Worm (Caenorhabditis elegans) whole organism, L4 larva: ENCODE measurements around the gene hsp-43.

ENCODE experiments used
- F26F4.8 ChIP-seq: fragments of 200-800 bp; sonication (Bioruptor generic); conservative IDR thresholded peaks from 2 replicates; pipeline ENCODE4 v1.3.6; 2022; ENCODE audit warnings: missing genetic modification characterization, missing compliant biosample characterization
- F44E2.7 ChIP-seq: fragments of 200-800 bp; sonication (Bioruptor generic); IDR thresholded peaks from 2 replicates; pipeline ENCODE4 v2.1.2; 2022; ENCODE audit warnings: missing genetic modification characterization, missing compliant biosample characterization
- F49E8.2 ChIP-seq: sonication (generic microtip); optimal IDR thresholded peaks from 2 replicates; lab custom pipeline; 2016; ENCODE audit warnings: missing compliant biosample characterization, mild to moderate bottlenecking, missing genetic modification characterization, borderline replicate concordance
- R02D3.7 ChIP-seq: fragments of 150-350 bp; sonication (generic microtip); optimal IDR thresholded peaks from 3 replicates; lab custom pipeline; 2014; ENCODE audit warnings: missing biosample characterization, missing genetic modification characterization
- Y48G9A.11 ChIP-seq: fragments of 200-800 bp; sonication (Bioruptor generic); IDR thresholded peaks from 2 replicates; pipeline ENCODE4 v1.3.6; 2022; ENCODE audit warnings: missing genetic modification reagents, missing genetic modification characterization, missing compliant biosample characterization
- Y75B8A.6 ChIP-seq: fragments of 200-800 bp; sonication (Bioruptor generic); IDR thresholded peaks from 2 replicates; pipeline ENCODE4 v1.3.6; 2022; ENCODE audit warnings: missing genetic modification reagents, missing genetic modification characterization, missing compliant biosample characterization
- aha-1 ChIP-seq: fragments of 150-350 bp; peaks from one replicate; lab custom pipeline; 2014; ENCODE audit warnings: missing biosample characterization, missing genetic modification characterization
- ama-1 ChIP-seq: fragments of 150-350 bp; optimal IDR thresholded peaks from 2 replicates; lab custom pipeline; 2014; ENCODE audit warnings: inconsistent platforms, mixed read lengths
- arid-1 ChIP-seq: fragments of 200-800 bp; sonication (Bioruptor generic); conservative IDR thresholded peaks from 2 replicates; pipeline ENCODE4 v1.3.6; 2022; ENCODE audit warnings: missing genetic modification reagents, missing genetic modification characterization, missing compliant biosample characterization
- attf-4 ChIP-seq: sonication (generic microtip); optimal IDR thresholded peaks from 3 replicates; lab custom pipeline; 2017; ENCODE audit warnings: missing biosample characterization, missing genetic modification characterization
- ceh-20 ChIP-seq: fragments of 200-800 bp; sonication (Bioruptor generic); IDR thresholded peaks from 2 replicates; pipeline ENCODE4 v1.3.6; 2022; ENCODE audit warnings: missing genetic modification reagents, missing genetic modification characterization, missing compliant biosample characterization
- ceh-62 ChIP-seq: sonication (generic microtip); optimal IDR thresholded peaks from 2 replicates; lab custom pipeline; 2017; ENCODE audit warnings: missing biosample characterization, missing genetic modification characterization
- daf-16 ChIP-seq, 3 experiments: sonication (generic microtip); optimal IDR thresholded peaks; 2 replicates each; lab custom pipeline; 2016 to 2017; ENCODE audit warnings: missing genetic modification characterization in 3 of 3, missing genetic modification reagents in 3 of 3, mild to moderate bottlenecking in 2 of 3, missing compliant biosample characterization in 2 of 3, missing biosample characterization in 1 of 3, moderate library complexity in 1 of 3
- dmd-6 ChIP-seq: fragments of 200-800 bp; sonication (Bioruptor generic); IDR thresholded peaks from 2 replicates; pipeline ENCODE4 v1.3.6; 2022; ENCODE audit warnings: missing genetic modification reagents, missing genetic modification characterization, missing compliant biosample characterization
- dmd-9 ChIP-seq: fragments of 200-800 bp; sonication (Bioruptor generic); IDR thresholded peaks from 2 replicates; pipeline ENCODE4 v1.3.6; 2022; ENCODE audit warnings: missing genetic modification reagents, missing genetic modification characterization, missing compliant biosample characterization
- dve-1 ChIP-seq: sonication (generic microtip); optimal IDR thresholded peaks from 2 replicates; lab custom pipeline; 2017; ENCODE audit warnings: antibody characterized with exemption, mild to moderate bottlenecking, missing genetic modification characterization, missing compliant biosample characterization; ENCODE audit not compliant: insufficient read depth
- egl-43 ChIP-seq: fragments of 200-800 bp; sonication (Bioruptor generic); IDR thresholded peaks from 2 replicates; pipeline ENCODE4 v1.3.6; 2022; ENCODE audit warnings: missing genetic modification reagents, missing genetic modification characterization, missing compliant biosample characterization
- hlh-11 ChIP-seq: fragments of 200-800 bp; sonication (Bioruptor generic); optimal IDR thresholded peaks from 2 replicates; lab custom pipeline; 2018; ENCODE audit warnings: mild to moderate bottlenecking, missing genetic modification characterization, missing compliant biosample characterization
- hlh-30 ChIP-seq: sonication (generic microtip); optimal IDR thresholded peaks from 2 replicates; lab custom pipeline; 2017; ENCODE audit warnings: antibody characterized with exemption, mild to moderate bottlenecking, missing genetic modification characterization, missing compliant biosample characterization; ENCODE audit not compliant: insufficient read depth
- hmg-1.1 ChIP-seq: fragments of 200-800 bp; sonication (Bioruptor generic); IDR thresholded peaks from 2 replicates; pipeline ENCODE4 v1.3.6; 2022; ENCODE audit warnings: missing genetic modification reagents, missing genetic modification characterization, missing compliant biosample characterization
- lin-15B ChIP-seq: fragments of 150-350 bp; sonication (generic microtip); optimal IDR thresholded peaks from 3 replicates; lab custom pipeline; 2014; ENCODE audit warnings: missing biosample characterization, missing genetic modification characterization
- lsy-2 ChIP-seq, 2 experiments: fragments of 150-350 bp in 1 of 2; sonication (generic microtip) in 1 of 2; optimal IDR thresholded peaks; 2 replicates each; lab custom pipeline; 2014 to 2017; ENCODE audit warnings: missing biosample characterization in 2 of 2, missing genetic modification characterization in 2 of 2
- madf-5 ChIP-seq, 2 experiments: fragments of 200-800 bp; sonication (Bioruptor generic); IDR thresholded peaks; 2 replicates each; pipeline ENCODE4 v1.3.6; 2022; ENCODE audit warnings: missing compliant biosample characterization in 2 of 2, missing genetic modification characterization in 2 of 2
- madf-9 ChIP-seq: fragments of 200-800 bp; sonication (Bioruptor generic); conservative IDR thresholded peaks from 2 replicates; pipeline ENCODE4 v1.3.6; 2022; ENCODE audit warnings: missing genetic modification reagents, missing genetic modification characterization, missing compliant biosample characterization
- mdt-29 ChIP-seq: fragments of 200-800 bp; sonication (Bioruptor generic); IDR thresholded peaks from 2 replicates; pipeline ENCODE4 v1.3.6; 2022; ENCODE audit warnings: missing genetic modification reagents, missing genetic modification characterization, missing compliant biosample characterization
- mes-2 ChIP-seq: sonication (generic microtip); optimal IDR thresholded peaks from 2 replicates; lab custom pipeline; 2016; ENCODE audit warnings: missing genotype, mild to moderate bottlenecking, missing genetic modification characterization, missing compliant biosample characterization; ENCODE audit not compliant: poor library complexity, severe bottlenecking
- mxl-3 ChIP-seq: fragments of 200-800 bp; sonication (Bioruptor generic); optimal IDR thresholded peaks from 2 replicates; lab custom pipeline; 2018; ENCODE audit warnings: mild to moderate bottlenecking, missing genetic modification characterization, missing compliant biosample characterization
- nhr-10 ChIP-seq: fragments of 150-350 bp; optimal IDR thresholded peaks from 2 replicates; lab custom pipeline; 2014; ENCODE audit warnings: missing biosample characterization, missing genetic modification characterization
- nhr-102 ChIP-seq: sonication (generic microtip); optimal IDR thresholded peaks from 2 replicates; lab custom pipeline; 2016; ENCODE audit warnings: mild to moderate bottlenecking, missing genetic modification characterization, moderate library complexity, missing compliant biosample characterization
- nhr-111 ChIP-seq: fragments of 200-800 bp; sonication (Bioruptor generic); optimal IDR thresholded peaks from 2 replicates; lab custom pipeline; 2018; ENCODE audit warnings: mild to moderate bottlenecking, missing genetic modification characterization, missing compliant biosample characterization
- nhr-28 ChIP-seq: fragments of 150-350 bp; optimal IDR thresholded peaks from 2 replicates; lab custom pipeline; 2014; ENCODE audit warnings: missing biosample characterization, missing genetic modification characterization
- nhr-48 ChIP-seq: sonication (generic microtip); optimal IDR thresholded peaks from 2 replicates; lab custom pipeline; 2016; ENCODE audit warnings: mild to moderate bottlenecking, missing genetic modification characterization, missing compliant biosample characterization
- nhr-6 ChIP-seq: fragments of 150-350 bp; optimal IDR thresholded peaks from 2 replicates; lab custom pipeline; 2014; ENCODE audit warnings: missing biosample characterization, missing genetic modification characterization
- nhr-76 ChIP-seq: fragments of 150-350 bp; optimal IDR thresholded peaks from 2 replicates; lab custom pipeline; 2014; ENCODE audit warnings: missing biosample characterization, missing genetic modification characterization
- nhr-77 ChIP-seq: fragments of 150-350 bp; optimal IDR thresholded peaks from 2 replicates; lab custom pipeline; 2014; ENCODE audit warnings: missing biosample characterization, missing genetic modification characterization
- php-3 ChIP-seq: fragments of 200-800 bp; sonication (Bioruptor generic); IDR thresholded peaks from 2 replicates; pipeline ENCODE4 v1.3.6; 2022; ENCODE audit warnings: missing genetic modification reagents, missing genetic modification characterization, missing compliant biosample characterization
- pqm-1 ChIP-seq: sonication (generic microtip); optimal IDR thresholded peaks from 2 replicates; lab custom pipeline; 2017; ENCODE audit warnings: missing biosample characterization, missing genetic modification characterization
- saeg-2 ChIP-seq: fragments of 200-800 bp; sonication (Bioruptor generic); IDR thresholded peaks from 2 replicates; pipeline ENCODE4 v1.3.6; 2022; ENCODE audit warnings: missing genetic modification reagents, missing genetic modification characterization, missing compliant biosample characterization
- sdz-12 ChIP-seq: fragments of 200-800 bp; sonication (Bioruptor generic); optimal IDR thresholded peaks from 2 replicates; lab custom pipeline; 2018; ENCODE audit warnings: mild to moderate bottlenecking, missing genetic modification characterization, missing compliant biosample characterization
- spr-1 ChIP-seq: sonication (generic microtip); optimal IDR thresholded peaks from 2 replicates; lab custom pipeline; 2016; ENCODE audit warnings: mild to moderate bottlenecking, missing genetic modification characterization, missing compliant biosample characterization
- spr-3 ChIP-seq: fragments of 200-800 bp; sonication (Bioruptor generic); optimal IDR thresholded peaks from 2 replicates; lab custom pipeline; 2018; ENCODE audit warnings: mild to moderate bottlenecking, missing genetic modification characterization, missing compliant biosample characterization
- tag-97 ChIP-seq: fragments of 200-800 bp; sonication (Bioruptor generic); IDR thresholded peaks from 2 replicates; pipeline ENCODE4 v1.3.6; 2022; ENCODE audit warnings: missing genetic modification characterization, missing compliant biosample characterization
- tra-1 ChIP-seq: fragments of 200-800 bp; sonication (Bioruptor generic); IDR thresholded peaks from 2 replicates; pipeline ENCODE4 v1.3.6; 2022; ENCODE audit warnings: missing genetic modification reagents, missing genetic modification characterization, missing compliant biosample characterization
- unc-130 ChIP-seq: sonication (generic microtip); optimal IDR thresholded peaks from 2 replicates; lab custom pipeline; 2016; ENCODE audit warnings: missing genetic modification reagents, missing genetic modification characterization, missing compliant biosample characterization
- unc-62 ChIP-seq, 3 experiments: fragments of 150-350 bp in 1 of 3; sonication (generic microtip); optimal IDR thresholded peaks in 2 of 3; peaks in 1 of 3; 1 replicate in 1 of 3; 2 replicates in 2 of 3; lab custom pipeline; 2014 to 2017; ENCODE audit warnings: missing biosample characterization in 3 of 3, missing genetic modification characterization in 3 of 3, missing genetic modification reagents in 3 of 3, missing genotype in 1 of 3
- vab-7 ChIP-seq: fragments of 200-800 bp; sonication (Bioruptor generic); IDR thresholded peaks from 2 replicates; pipeline ENCODE4 v1.3.6; 2022; ENCODE audit warnings: missing genetic modification reagents, missing genetic modification characterization, missing compliant biosample characterization
- zag-1 ChIP-seq: fragments of 150-350 bp; optimal IDR thresholded peaks from 2 replicates; lab custom pipeline; 2014; ENCODE audit warnings: missing biosample characterization, missing genetic modification characterization

The hsp-43 gene

DNA sequence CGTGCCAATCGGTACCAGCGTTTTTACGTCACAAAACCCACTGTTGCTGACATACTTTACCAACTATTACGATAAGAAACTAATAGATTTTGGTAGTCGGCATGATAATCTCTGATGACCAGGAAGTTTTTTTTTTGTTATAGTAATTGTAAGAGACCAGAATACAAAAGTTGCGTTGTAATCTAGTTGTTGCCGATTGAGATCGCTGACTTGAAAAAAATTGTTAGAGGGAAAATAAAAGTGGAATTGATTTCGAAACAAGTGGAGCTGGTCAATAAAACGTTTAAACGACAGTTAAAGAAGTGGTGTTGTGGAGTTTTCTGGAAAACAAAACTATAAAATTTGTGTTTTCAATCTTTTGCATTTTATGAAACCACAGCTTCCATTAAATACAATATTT, 21.6 kb upstream of the hsp-43 start:
- TF ChIP-seq unc-62 (GFP tag; optimal IDR thresholded peaks at IDR 0.05 in 1 of 2; lab: Kevin White, UChicago), result no peak
- no peak for TF ChIP-seq unc-62 (tag; optimal IDR thresholded peaks at IDR 0.05; lab: Kevin White, UChicago)
- TF ChIP-seq F49E8.2 (tag; lab: Kevin White, UChicago), result no peak
- TF ChIP-seq ceh-62 (tag; lab: Kevin White, UChicago), result no peak
- TF ChIP-seq lsy-2 (tag; optimal IDR thresholded peaks at IDR 0.05; lab: Kevin White, UChicago), result peak in 1 of 2 experiments; percentile 8
- no peak for TF ChIP-seq nhr-111 (GFP tag; lab: Kevin White, UChicago)
- peak; percentile 92 for TF ChIP-seq aha-1 (tag; lab: Kevin White, UChicago)
- no peak for TF ChIP-seq ama-1 (lab: Kevin White, UChicago)
- peak; percentile 8 for TF ChIP-seq hlh-30
- TF ChIP-seq daf-16 (GFP tag; optimal IDR thresholded peaks at IDR 0.05; lab: Kevin White, UChicago), result no peak
- peak; percentile 91 for TF ChIP-seq daf-16 (tag; optimal IDR thresholded peaks at IDR 0.05; lab: Kevin White, UChicago)
- TF ChIP-seq arid-1 (GFP tag; lab: Robert Waterston, UW), result no peak
- TF ChIP-seq mxl-3 (GFP tag; lab: Kevin White, UChicago), result no peak
- TF ChIP-seq hlh-11 (tag; lab: Kevin White, UChicago), result peak; percentile 4
- peak; percentile 70 for TF ChIP-seq dve-1
- peak; percentile 32 for TF ChIP-seq nhr-28 (tag; lab: Kevin White, UChicago)
- TF ChIP-seq spr-3 (GFP tag; lab: Kevin White, UChicago), result no peak
- TF ChIP-seq zag-1 (tag; lab: Kevin White, UChicago), result no peak

- TF ChIP-seq tag-97 (GFP tag; lab: Robert Waterston, UW), result no peak
- peak; percentile 17 for TF ChIP-seq nhr-48 (tag; lab: Kevin White, UChicago)
- TF ChIP-seq mdt-29 (GFP tag; lab: Robert Waterston, UW), result 0 out of 2 replicates have a peak, but pooled peaks have one; percentile 14
- TF ChIP-seq Y75B8A.6 (GFP tag; lab: Robert Waterston, UW), result no peak
- TF ChIP-seq nhr-102, result no peak
- TF ChIP-seq unc-62 (GFP tag; optimal IDR thresholded peaks at IDR 0.05 in 1 of 2; lab: Kevin White, UChicago), result peak in 1 of 2 experiments; percentile 56
- TF ChIP-seq unc-62 (tag; optimal IDR thresholded peaks at IDR 0.05; lab: Kevin White, UChicago), result no peak
- no peak for TF ChIP-seq lin-15B (tag; lab: Kevin White, UChicago)
- TF ChIP-seq saeg-2 (GFP tag; lab: Robert Waterston, UW), result no peak
- TF ChIP-seq dve-1, result peak; percentile 74
- no peak for TF ChIP-seq attf-4 (tag; lab: Kevin White, UChicago)
- TF ChIP-seq Y48G9A.11, result no peak
- peak; percentile 40 for TF ChIP-seq mes-2 (tag; lab: Kevin White, UChicago)
- TF ChIP-seq R02D3.7 (tag; lab: Kevin White, UChicago), result no peak
- TF ChIP-seq tra-1, result 0 out of 2 replicates have a peak, but pooled peaks have one; percentile 35
- no peak for TF ChIP-seq F44E2.7 (GFP tag; lab: Robert Waterston, UW)
- no peak for TF ChIP-seq madf-9 (GFP tag; lab: Robert Waterston, UW)
- no peak for TF ChIP-seq ceh-62 (tag; lab: Kevin White, UChicago)
- no peak for TF ChIP-seq nhr-76 (tag; lab: Kevin White, UChicago)
- TF ChIP-seq madf-5 (GFP tag; IDR thresholded peaks at IDR 0.05; lab: Robert Waterston, UW), result no peak
- TF ChIP-seq daf-16 (GFP tag; optimal IDR thresholded peaks at IDR 0.05; lab: Kevin White, UChicago), result no peak
- peak; percentile 47 for TF ChIP-seq daf-16 (tag; optimal IDR thresholded peaks at IDR 0.05; lab: Kevin White, UChicago)
- TF ChIP-seq F26F4.8, result no peak
- no peak for TF ChIP-seq nhr-10 (tag; lab: Kevin White, UChicago)
- no peak for TF ChIP-seq spr-1 (tag; lab: Kevin White, UChicago)
- no peak for TF ChIP-seq php-3 (GFP tag; lab: Robert Waterston, UW)
- TF ChIP-seq nhr-6, result no peak
- no peak for TF ChIP-seq hmg-1.1
- TF ChIP-seq sdz-12 (GFP tag; lab: Kevin White, UChicago), result no peak
- no peak for TF ChIP-seq unc-130 (GFP tag; lab: Kevin White, UChicago)
- TF ChIP-seq dmd-6, result peak; percentile 80
- TF ChIP-seq nhr-77 (tag; lab: Kevin White, UChicago), result peak; percentile 35
- TF ChIP-seq pqm-1, result peak; percentile 62
- no peak for TF ChIP-seq dmd-9 (GFP tag; lab: Robert Waterston, UW)
- peak; percentile 59 for TF ChIP-seq hlh-30
- no peak for TF ChIP-seq vab-7
- peak; percentile 63 for TF ChIP-seq hlh-11 (tag; lab: Kevin White, UChicago)
- peak; percentile 64 for TF ChIP-seq nhr-28 (tag; lab: Kevin White, UChicago)
- TF ChIP-seq zag-1 (tag; lab: Kevin White, UChicago), result no peak
- TF ChIP-seq egl-43, result no peak
- no peak for TF ChIP-seq ceh-20 (GFP tag; lab: Robert Waterston, UW)
These were observed 21.1 kb upstream of the hsp-43 start for ce11 chrX:6256430-6256829.
